Fruit fly (Drosophila melanogaster): ENCODE results near the gene sfl.

The sfl gene

DNA sequence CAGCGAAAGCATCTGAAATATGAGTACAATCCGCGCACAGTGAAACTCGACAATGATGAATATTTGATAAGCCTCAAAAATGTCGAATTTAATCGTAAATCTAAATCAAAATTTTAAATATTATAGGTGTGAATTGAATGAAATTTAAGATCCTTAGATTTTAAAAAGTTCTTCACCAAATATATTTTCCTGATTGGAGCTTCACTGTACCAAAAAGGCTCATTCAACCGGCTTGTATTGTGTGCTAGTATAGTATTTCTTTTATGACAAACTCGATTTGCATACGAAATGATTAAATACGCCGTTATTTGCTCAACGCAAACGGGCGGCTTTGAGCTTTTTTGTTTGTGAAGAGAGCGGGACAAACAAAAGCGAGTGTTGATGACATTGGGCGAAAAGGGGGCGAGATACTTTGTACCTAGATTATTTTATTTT lies 57.5 kb downstream of the sfl start (continued):
- TF ChIP-seq CG12299 (tag; optimal IDR thresholded peaks at IDR 0.05) (peak; percentile 77), vnd (GFP tag; IDR thresholded peaks at IDR 0.05; ENCODE audit: partially characterized antibody) (no peak), CG14965 (GFP tag; optimal IDR thresholded peaks at IDR 0.05; ENCODE audit: borderline replicate concordance) (no peak), cato (GFP tag; optimal IDR thresholded peaks at IDR 0.05; ENCODE audit: borderline replicate concordance) (no peak), ci (GFP tag; IDR thresholded peaks at IDR 0.05) (peak; percentile 93), sc (optimal IDR thresholded peaks at IDR 0.05) (no peak), sc (GFP tag; optimal IDR thresholded peaks at IDR 0.05) (peak; percentile 59), ato (GFP tag; IDR thresholded peaks at IDR 0.05; ENCODE audit: partially characterized antibody) (no peak), CG14667 (GFP tag; IDR thresholded peaks at IDR 0.05) (peak; percentile 80), CG31388 (GFP tag; optimal IDR thresholded peaks at IDR 0.05) (peak; percentile 65), gcm (GFP tag; optimal IDR thresholded peaks at IDR 0.05) (peak; percentile 77), btn (GFP tag; optimal IDR thresholded peaks at IDR 0.05) (no peak), CG1792 (GFP tag; optimal IDR thresholded peaks at IDR 0.05) (peak; percentile 50), CkIIα-i1 (GFP tag; IDR thresholded peaks at IDR 0.05) (no peak), CG7372 (GFP tag; IDR thresholded peaks at IDR 0.05) (peak; percentile 84), CG12071 (GFP tag; optimal IDR thresholded peaks at IDR 0.05) (peak; percentile 63), CG9817 (tag; optimal IDR thresholded peaks at IDR 0.05) (peak; percentile 88), toy (GFP tag; IDR thresholded peaks at IDR 0.05) (peak; percentile 62; the same call in 1 of the 2 replicates), Adf1 (GFP tag; IDR thresholded peaks at IDR 0.05) (peak; percentile 76), CG11504 (tag; optimal IDR thresholded peaks at IDR 0.05) (peak; percentile 89), ase (GFP tag; IDR thresholded peaks at IDR 0.05) (peak; percentile 67; the same call in 2 of the 3 replicates), CG10147 (GFP tag; optimal IDR thresholded peaks at IDR 0.05) (peak; percentile 86), psq (GFP tag; optimal IDR thresholded peaks at IDR 0.05) (peak; percentile 29), nom (GFP tag; optimal IDR thresholded peaks at IDR 0.05) (no peak), crc (GFP tag; optimal IDR thresholded peaks at IDR 0.05) (peak; percentile 49), Hey (tag; optimal IDR thresholded peaks at IDR 0.05) (peak; percentile 39), CG10366 (GFP tag; IDR thresholded peaks at IDR 0.05) (peak; percentile 79), br (optimal IDR thresholded peaks at IDR 0.05) (no peak), CG18262 (tag; optimal IDR thresholded peaks at IDR 0.05) (peak; percentile 76), Jarid2 (GFP tag; optimal IDR thresholded peaks at IDR 0.05) (peak; percentile 19), Tbp (GFP tag; optimal IDR thresholded peaks at IDR 0.05) (no peak), tgo (GFP tag; IDR thresholded peaks at IDR 0.05) (peak; percentile 85), tin (GFP tag; optimal IDR thresholded peaks at IDR 0.05) (peak; percentile 69), sd (tag; optimal IDR thresholded peaks at IDR 0.05) (peak; percentile 78), sisA (GFP tag; IDR thresholded peaks at IDR 0.05) (peak; percentile 75), CG10959 (GFP tag; IDR thresholded peaks at IDR 0.05) (no peak), CG2116 (GFP tag; optimal IDR thresholded peaks at IDR 0.05) (peak; percentile 37), seq (GFP tag; IDR thresholded peaks at IDR 0.05) (peak; percentile 77), CG16813 (GFP tag; IDR thresholded peaks at IDR 0.05; ENCODE audit: partially characterized antibody) (no peak), hth (optimal IDR thresholded peaks at IDR 0.05) (no peak), phol (tag; optimal IDR thresholded peaks at IDR 0.05) (peak; percentile 79), tx (GFP tag; optimal IDR thresholded peaks at IDR 0.05) (peak; percentile 58), cwo (GFP tag; optimal IDR thresholded peaks at IDR 0.05) (peak; percentile 87), CG4360 (GFP tag; IDR thresholded peaks at IDR 0.05) (no peak), lmd (GFP tag; IDR thresholded peaks at IDR 0.05) (peak; percentile 91), gsb-n (tag; optimal IDR thresholded peaks at IDR 0.05) (peak; percentile 70), pzg (GFP tag; optimal IDR thresholded peaks at IDR 0.05) (no peak), pros (GFP tag; optimal IDR thresholded peaks at IDR 0.05) (no peak), Trl (optimal IDR thresholded peaks at IDR 0.05) (no peak), Trl (GFP tag; optimal IDR thresholded peaks at IDR 0.05) (peak; percentile 71), Six4 (GFP tag; optimal IDR thresholded peaks at IDR 0.05) (peak; percentile 73), NC2β (GFP tag; optimal IDR thresholded peaks at IDR 0.05) (peak; percentile 28)
